Worm (Caenorhabditis elegans) whole organism, L3 larva: Measurements from ENCODE around the gene txt-8.
"Not testable (repeated sequence)": the region's sequence is repeated elsewhere in the genome, so short reads cannot be mapped to it uniquely, and the experiment has no call there.

Experiments
- R02D3.7 ChIP-seq: fragments of 150-350 bp; optimal IDR thresholded peaks from 2 replicates; lab custom pipeline; 2014; ENCODE audit warnings: missing biosample characterization, missing genetic modification characterization
- ZK546.5 ChIP-seq: sonication (generic microtip); optimal IDR thresholded peaks from 2 replicates; lab custom pipeline; 2017; ENCODE audit warnings: missing biosample characterization, missing genetic modification characterization
- aly-2 ChIP-seq: fragments of 150-350 bp; optimal IDR thresholded peaks from 2 replicates; lab custom pipeline; 2014; ENCODE audit warnings: missing biosample characterization, missing genetic modification characterization
- ama-1 ChIP-seq: fragments of 150-350 bp; optimal IDR thresholded peaks from 2 replicates; lab custom pipeline; 2018
- ceh-16 ChIP-seq: sonication (generic microtip); optimal IDR thresholded peaks from 2 replicates; lab custom pipeline; 2017; ENCODE audit warnings: missing biosample characterization, missing genetic modification characterization
- ceh-28 ChIP-seq: fragments of 150-350 bp; optimal IDR thresholded peaks from 2 replicates; lab custom pipeline; 2014; ENCODE audit warnings: missing biosample characterization, missing genetic modification reagents, missing genetic modification characterization
- ceh-82 ChIP-seq: fragments of 150-350 bp; optimal IDR thresholded peaks from 2 replicates; lab custom pipeline; 2014; ENCODE audit warnings: missing biosample characterization, missing genetic modification characterization
- daf-12 ChIP-seq: fragments of 150-350 bp; optimal IDR thresholded peaks from 2 replicates; lab custom pipeline; 2014; ENCODE audit warnings: missing biosample characterization, missing genetic modification reagents, missing genetic modification characterization
- egl-5 ChIP-seq: fragments of 150-350 bp; optimal IDR thresholded peaks from 2 replicates; lab custom pipeline; 2017; ENCODE audit warnings: missing biosample characterization, missing genetic modification reagents, missing genetic modification characterization, inconsistent platforms
- fkh-10 ChIP-seq: sonication (generic microtip); optimal IDR thresholded peaks from 2 replicates; lab custom pipeline; 2017; ENCODE audit warnings: missing biosample characterization, missing genetic modification reagents, missing genetic modification characterization
- fos-1 ChIP-seq: fragments of 150-350 bp; optimal IDR thresholded peaks from 2 replicates; lab custom pipeline; 2014; ENCODE audit warnings: missing biosample characterization, missing genetic modification characterization
- hmg-11 ChIP-seq: sonication (generic microtip); optimal IDR thresholded peaks from 2 replicates; lab custom pipeline; 2016; ENCODE audit warnings: missing genetic modification characterization, missing compliant biosample characterization
- jun-1 ChIP-seq: fragments of 150-350 bp; optimal IDR thresholded peaks from 2 replicates; lab custom pipeline; 2014; ENCODE audit warnings: missing biosample characterization, missing genetic modification reagents, missing genetic modification characterization
- lin-15B ChIP-seq: fragments of 150-350 bp; optimal IDR thresholded peaks from 2 replicates; lab custom pipeline; 2014; ENCODE audit warnings: missing biosample characterization, missing genetic modification characterization
- lin-39 ChIP-seq: fragments of 150-350 bp; optimal IDR thresholded peaks from 2 replicates; lab custom pipeline; 2018; ENCODE audit warnings: missing biosample characterization, missing genetic modification reagents, missing genetic modification characterization
- lsy-12 ChIP-seq: sonication (generic microtip); optimal IDR thresholded peaks from 2 replicates; lab custom pipeline; 2016; ENCODE audit warnings: mild to moderate bottlenecking, missing genetic modification characterization, missing compliant biosample characterization
- mdl-1 ChIP-seq: fragments of 150-350 bp; optimal IDR thresholded peaks from 2 replicates; lab custom pipeline; 2014; ENCODE audit warnings: missing biosample characterization, missing genetic modification characterization
- mml-1 ChIP-seq: fragments of 150-350 bp; sonication (generic microtip); optimal IDR thresholded peaks from 3 replicates; lab custom pipeline; 2014; ENCODE audit warnings: missing biosample characterization, missing genetic modification characterization
- nfya-1 ChIP-seq: sonication (generic microtip); optimal IDR thresholded peaks from 2 replicates; lab custom pipeline; 2017; ENCODE audit warnings: missing genetic modification characterization, mild to moderate bottlenecking, missing compliant biosample characterization, antibody characterized with exemption, moderate library complexity; ENCODE audit not compliant: insufficient read depth
- nhr-23 ChIP-seq: fragments of 150-350 bp; optimal IDR thresholded peaks from 2 replicates; lab custom pipeline; 2014; ENCODE audit warnings: missing biosample characterization, missing genetic modification reagents, missing genetic modification characterization
- nhr-237 ChIP-seq: fragments of 150-350 bp; optimal IDR thresholded peaks from 2 replicates; lab custom pipeline; 2014; ENCODE audit warnings: missing biosample characterization, missing genetic modification characterization
- nhr-28 ChIP-seq: fragments of 150-350 bp; optimal IDR thresholded peaks from 2 replicates; lab custom pipeline; 2014; ENCODE audit warnings: missing biosample characterization, missing genetic modification characterization
- nhr-43 ChIP-seq: sonication (generic microtip); optimal IDR thresholded peaks from 2 replicates; lab custom pipeline; 2016; ENCODE audit warnings: mild to moderate bottlenecking, missing genetic modification characterization, missing compliant biosample characterization; ENCODE audit not compliant: poor library complexity, severe bottlenecking
- nhr-77 ChIP-seq: fragments of 150-350 bp; optimal IDR thresholded peaks from 2 replicates; lab custom pipeline; 2014; ENCODE audit warnings: missing biosample characterization, missing genetic modification characterization
- pha-4 ChIP-seq: fragments of 150-350 bp; optimal IDR thresholded peaks from 2 replicates; lab custom pipeline; 2014; ENCODE audit warnings: missing biosample characterization, missing genetic modification reagents, missing genetic modification characterization
- pqm-1 ChIP-seq: fragments of 150-350 bp; optimal IDR thresholded peaks from 2 replicates; lab custom pipeline; 2017; ENCODE audit warnings: missing biosample characterization, missing genetic modification characterization, inconsistent platforms
- sea-2 ChIP-seq: fragments of 150-350 bp; sonication (generic microtip); optimal IDR thresholded peaks from 4 replicates; lab custom pipeline; 2014; ENCODE audit warnings: missing biosample characterization, missing genetic modification reagents, missing genetic modification characterization
- tbx-2 ChIP-seq: sonication (generic microtip); optimal IDR thresholded peaks from 2 replicates; lab custom pipeline; 2016; ENCODE audit warnings: mild to moderate bottlenecking, missing genetic modification characterization, missing compliant biosample characterization
- unc-39 ChIP-seq: sonication (generic microtip); optimal IDR thresholded peaks from 4 replicates; lab custom pipeline; 2017; ENCODE audit warnings: missing biosample characterization, missing genetic modification characterization
- unc-62 ChIP-seq: fragments of 150-350 bp; sonication (generic microtip); optimal IDR thresholded peaks from 4 replicates; lab custom pipeline; 2014; ENCODE audit warnings: missing biosample characterization, missing genetic modification reagents, missing genetic modification characterization
- zag-1 ChIP-seq: fragments of 150-350 bp; optimal IDR thresholded peaks from 2 replicates; lab custom pipeline; 2014; ENCODE audit warnings: missing biosample characterization, missing genetic modification characterization
- ztf-11 ChIP-seq: fragments of 150-350 bp; optimal IDR thresholded peaks from 2 replicates; lab custom pipeline; 2014; ENCODE audit warnings: missing biosample characterization, missing genetic modification characterization
- ztf-4 ChIP-seq: fragments of 150-350 bp; optimal IDR thresholded peaks from 2 replicates; lab custom pipeline; 2014; ENCODE audit warnings: missing biosample characterization, missing genetic modification characterization

txt-8 gene

ce11 chrV:18394203-18394602 is 19.9 kb upstream of the txt-8 start, which contains the start of gene Y51A2B.6:
Gene Y51A2B.6, minus strand, starts transcription at chrV:18394303.
- TF ChIP-seq unc-39: no peak
- TF ChIP-seq pqm-1 (tag; lab: Kevin White, UChicago): no peak
- TF ChIP-seq jun-1 (tag; lab: Kevin White, UChicago): no peak
- TF ChIP-seq nhr-28 (tag; lab: Kevin White, UChicago): no peak
- TF ChIP-seq mml-1 (tag; lab: Kevin White, UChicago): no peak
- TF ChIP-seq ama-1 (lab: Kevin White, UChicago): no peak
- TF ChIP-seq hmg-11 (tag; lab: Kevin White, UChicago): no peak
- TF ChIP-seq nhr-77 (tag; lab: Kevin White, UChicago): no peak
- TF ChIP-seq tbx-2 (tag; lab: Kevin White, UChicago): no peak
- no peak for TF ChIP-seq ZK546.5 (tag; lab: Kevin White, UChicago)
- no peak for TF ChIP-seq nhr-43
- TF ChIP-seq daf-12 (tag; lab: Kevin White, UChicago): no peak
- no peak for TF ChIP-seq fos-1 (tag; lab: Kevin White, UChicago)
- no peak for TF ChIP-seq ztf-11 (tag; lab: Kevin White, UChicago)
- TF ChIP-seq fkh-10 (GFP tag; lab: Kevin White, UChicago): no peak
- TF ChIP-seq unc-62 (GFP tag; lab: Kevin White, UChicago): no peak
- TF ChIP-seq zag-1 (tag; lab: Kevin White, UChicago): no peak

- TF ChIP-seq ceh-16 (tag; lab: Kevin White, UChicago) (no peak), ceh-28 (tag; lab: Kevin White, UChicago) (no peak), lin-39 (tag; lab: Kevin White, UChicago) (no peak)
These were observed 18.5 kb upstream of the txt-8 start, which contains the start of gene Y51A2B.9 for ce11 chrV:18395649-18396048. Gene Y51A2B.9, minus strand, starts transcription at chrV:18395749.

ce11 chrV:18397814-18398213 is 16.3 kb upstream of the txt-8 start, which contains the start of gene Y51A2B.16:
Gene Y51A2B.16, minus strand, starts transcription at chrV:18397914.
- TF ChIP-seq aly-2 (tag; lab: Kevin White, UChicago) (no peak), ztf-4 (tag; lab: Kevin White, UChicago) (no peak), ceh-16 (tag; lab: Kevin White, UChicago) (no peak), zag-1 (tag; lab: Kevin White, UChicago) (no peak), nhr-23 (tag; lab: Kevin White, UChicago) (no peak), nfya-1 (tag; lab: Kevin White, UChicago) (no peak), ztf-11 (tag; lab: Kevin White, UChicago) (no peak), nhr-28 (tag; lab: Kevin White, UChicago) (no peak), tbx-2 (tag; lab: Kevin White, UChicago) (no peak), ama-1 (lab: Kevin White, UChicago) (no peak), sea-2 (GFP tag; lab: Kevin White, UChicago) (no peak)

DNA sequence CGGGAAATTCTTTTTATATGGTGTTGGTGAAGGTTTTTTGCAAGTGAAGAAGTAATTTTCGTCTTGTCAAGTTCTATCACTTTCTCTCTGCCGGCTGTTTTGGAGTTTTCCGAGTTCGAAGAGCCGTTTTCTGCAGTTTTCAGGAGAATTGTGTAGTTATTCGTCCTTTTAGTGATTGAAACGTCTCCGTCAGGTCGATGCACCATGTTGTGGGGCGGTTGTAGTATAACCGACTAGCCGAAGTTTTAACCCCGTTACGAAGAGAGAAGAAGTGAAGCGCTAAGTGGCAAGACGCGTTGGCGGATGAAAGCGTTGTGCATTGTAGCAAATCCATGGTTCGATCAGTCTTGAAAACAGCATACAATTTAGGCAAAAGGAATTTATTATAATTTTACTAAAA is 11.4 kb upstream of the txt-8 start:
- TF ChIP-seq lin-15B (tag; lab: Kevin White, UChicago) (no peak), mml-1 (tag; lab: Kevin White, UChicago) (no peak), R02D3.7 (tag; lab: Kevin White, UChicago) (no peak), jun-1 (tag; lab: Kevin White, UChicago) (no peak), nfya-1 (tag; lab: Kevin White, UChicago) (no peak), sea-2 (GFP tag; lab: Kevin White, UChicago) (no peak), egl-5 (tag; lab: Kevin White, UChicago) (no peak), ceh-82 (tag; lab: Kevin White, UChicago) (no peak), nhr-28 (tag; lab: Kevin White, UChicago) (no peak), unc-39 (no peak), ama-1 (lab: Kevin White, UChicago) (no peak)

ce11 chrV:18404767-18405166 is 9.4 kb upstream of the txt-8 start, which contains the start of gene srh-209:
Gene srh-209, minus strand, starts transcription at chrV:18404867.
- TF ChIP-seq mdl-1 (tag; lab: Kevin White, UChicago); ama-1 (lab: Kevin White, UChicago); fkh-10 (GFP tag; lab: Kevin White, UChicago): not testable (repeated sequence)

DNA sequence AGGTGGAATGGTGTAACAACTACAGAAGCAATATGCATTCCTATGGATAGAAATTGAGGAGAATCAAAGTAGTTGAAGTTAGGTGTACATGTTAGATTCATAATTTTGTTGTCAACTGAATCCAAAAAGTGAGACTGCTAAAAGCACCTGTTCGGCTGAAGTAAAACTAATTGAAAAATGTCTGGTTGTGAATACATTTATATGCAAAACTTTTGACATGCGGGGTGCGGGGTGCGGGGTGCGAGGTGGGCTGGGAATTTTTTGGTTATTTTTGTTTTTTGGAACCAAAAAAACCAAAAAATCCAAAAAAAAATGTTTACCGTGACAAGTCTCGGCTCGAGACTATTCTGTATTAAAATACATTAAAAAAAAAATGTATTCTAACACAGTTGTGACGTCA is 4.0 kb upstream of the txt-8 start, which contains the start of gene srh-207:
TSS of gene srh-207 (minus strand) at position 101 of the 400 bp plus-strand sequence.
- TF ChIP-seq daf-12 (tag; lab: Kevin White, UChicago) (no peak), nhr-237 (tag; lab: Kevin White, UChicago) (no peak), ceh-16 (tag; lab: Kevin White, UChicago) (no peak), lin-15B (tag; lab: Kevin White, UChicago) (no peak), pha-4 (no peak), sea-2 (GFP tag; lab: Kevin White, UChicago) (no peak), lsy-12 (no peak)
